Fruit fly (Drosophila melanogaster) whole organism, pupa: ENCODE measurements around the gene Cyp12e1.
A peak's percentile ranks its signal among the peaks of the same experiment; 100 is the strongest.

ENCODE experiments used
- CG10348 ChIP-seq: fragments of 200-800 bp; sonication (Bioruptor generic); IDR thresholded peaks from 2 replicates; pipeline ENCODE4 v1.3.6; 2022; ENCODE audit warnings: missing biosample characterization, missing genetic modification characterization
- CG12605 ChIP-seq: fragments of 200-800 bp; sonication (Bioruptor generic); IDR thresholded peaks from 2 replicates; pipeline ENCODE4 v1.3.6; 2022; ENCODE audit warnings: missing biosample characterization, missing genetic modification characterization
- CG13204 ChIP-seq: fragments of 200-800 bp; sonication (Bioruptor generic); optimal IDR thresholded peaks from 2 replicates; lab custom pipeline; 2018; ENCODE audit warnings: missing biosample characterization, mild to moderate bottlenecking, missing genetic modification characterization, moderate library complexity
- CG14655 ChIP-seq: fragments of 200-800 bp; sonication (Bioruptor generic); optimal IDR thresholded peaks from 3 replicates; lab custom pipeline; 2017; ENCODE audit warnings: mild to moderate bottlenecking, missing biosample characterization, missing genetic modification reagents, missing genetic modification characterization
- CG15710 ChIP-seq: fragments of 200-800 bp; sonication (Bioruptor generic); optimal IDR thresholded peaks from 2 replicates; lab custom pipeline; 2018; ENCODE audit warnings: missing biosample characterization, mild to moderate bottlenecking, missing genetic modification characterization, moderate library complexity
- CG17806 ChIP-seq: fragments of 200-800 bp; sonication (Bioruptor generic); optimal IDR thresholded peaks from 2 replicates; lab custom pipeline; 2018; ENCODE audit warnings: missing biosample characterization, mild to moderate bottlenecking, missing genetic modification characterization, moderate library complexity
- CG32121 ChIP-seq: fragments of 200-800 bp; sonication (Bioruptor generic); IDR thresholded peaks from 2 replicates; pipeline ENCODE4 v1.3.6; 2022; ENCODE audit warnings: missing biosample characterization, missing genetic modification characterization
- CG34367 ChIP-seq: fragments of 200-800 bp; sonication (Bioruptor generic); optimal IDR thresholded peaks from 2 replicates; lab custom pipeline; 2018; ENCODE audit warnings: missing biosample characterization, mild to moderate bottlenecking, missing genetic modification characterization
- CG4496 ChIP-seq: fragments of 200-800 bp; sonication (Bioruptor generic); IDR thresholded peaks from 3 replicates; pipeline ENCODE4 v1.3.6; 2022; ENCODE audit warnings: missing biosample characterization, missing genetic modification characterization
- CG8159 ChIP-seq: fragments of 200-800 bp; sonication (Bioruptor generic); optimal IDR thresholded peaks from 3 replicates; lab custom pipeline; 2018; ENCODE audit warnings: missing biosample characterization, mild to moderate bottlenecking, missing genetic modification characterization, moderate library complexity
- CG8301 ChIP-seq: fragments of 200-800 bp; sonication (Bioruptor generic); optimal IDR thresholded peaks from 2 replicates; lab custom pipeline; 2018; ENCODE audit warnings: missing biosample characterization, mild to moderate bottlenecking, missing genetic modification characterization
- CG9948 ChIP-seq: fragments of 200-800 bp; sonication (Bioruptor generic); optimal IDR thresholded peaks from 2 replicates; lab custom pipeline; 2018; ENCODE audit warnings: missing biosample characterization, mild to moderate bottlenecking, missing genetic modification characterization, moderate library complexity
- D1 ChIP-seq: fragments of 200-800 bp; sonication (Bioruptor generic); optimal IDR thresholded peaks from 2 replicates; lab custom pipeline; 2018; ENCODE audit warnings: missing biosample characterization, mild to moderate bottlenecking, missing genetic modification characterization, moderate library complexity
- EcR ChIP-seq: fragments of 200-800 bp; sonication (Bioruptor generic); optimal IDR thresholded peaks from 3 replicates; lab custom pipeline; 2019; ENCODE audit warnings: missing biosample characterization, missing genetic modification characterization, mild to moderate bottlenecking, moderate library complexity, missing genetic modification reagents
- Ets98B ChIP-seq: fragments of 200-800 bp; sonication (Bioruptor generic); IDR thresholded peaks from 2 replicates; pipeline ENCODE4 v1.3.6; 2022; ENCODE audit warnings: missing biosample characterization, missing genetic modification characterization
- Pif1A ChIP-seq: fragments of 200-800 bp; sonication (Bioruptor generic); optimal IDR thresholded peaks from 3 replicates; lab custom pipeline; 2016; ENCODE audit warnings: missing biosample characterization, missing genetic modification characterization
- Pif1B ChIP-seq: fragments of 200-800 bp; sonication (Bioruptor generic); optimal IDR thresholded peaks from 3 replicates; lab custom pipeline; 2016; ENCODE audit warnings: missing biosample characterization, missing genetic modification characterization
- Snoo ChIP-seq: fragments of 200-800 bp; sonication (Bioruptor generic); optimal IDR thresholded peaks from 3 replicates; lab custom pipeline; 2017; ENCODE audit warnings: missing biosample characterization, mild to moderate bottlenecking, missing genetic modification characterization, inconsistent platforms
- fd96Ca ChIP-seq: fragments of 200-800 bp; sonication (Bioruptor generic); IDR thresholded peaks from 3 replicates; pipeline ENCODE4 v1.3.6; 2022; ENCODE audit warnings: missing biosample characterization, missing genetic modification characterization
- gl ChIP-seq: fragments of 200-800 bp; sonication (Bioruptor generic); optimal IDR thresholded peaks from 2 replicates; lab custom pipeline; 2018; ENCODE audit warnings: missing biosample characterization, mild to moderate bottlenecking, missing genetic modification characterization
- rn ChIP-seq: fragments of 200-800 bp; sonication (Bioruptor generic); IDR thresholded peaks from 2 replicates; pipeline ENCODE4 v1.3.6; 2022; ENCODE audit warnings: missing biosample characterization, missing genetic modification characterization

Cyp12e1 gene

DNA sequence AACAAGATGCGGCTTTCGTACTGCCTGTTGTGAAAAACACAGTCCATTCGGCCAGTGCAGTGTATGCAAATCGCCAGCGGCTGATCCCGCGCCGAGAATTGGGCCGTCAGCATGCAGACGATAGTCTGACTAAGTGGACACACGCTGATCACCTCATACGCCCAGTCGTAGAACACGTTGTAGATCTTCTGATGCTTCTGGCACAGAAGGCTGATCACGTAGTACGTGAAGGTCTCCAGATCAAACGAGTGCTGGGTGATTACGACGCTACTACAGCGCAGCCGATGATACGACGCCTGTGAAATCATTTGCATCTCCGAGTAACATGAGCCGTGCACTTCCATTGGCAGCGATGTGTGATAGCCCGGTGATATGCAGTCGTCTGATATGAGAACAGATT lies 30.6 kb upstream of the Cyp12e1 start:
- no peak for TF ChIP-seq CG9948 (tag; lab: Kevin White, UChicago)
- no peak for TF ChIP-seq CG13204 (GFP tag; lab: Kevin White, UChicago)
- TF ChIP-seq gl: no peak
- no peak for TF ChIP-seq Pif1B (GFP tag; lab: Kevin White, UChicago)
- TF ChIP-seq D1: no peak
- TF ChIP-seq CG8301 (tag; lab: Kevin White, UChicago): no peak
- no peak for TF ChIP-seq CG12605 (GFP tag; lab: Robert Waterston, UW)
- TF ChIP-seq CG34367: no peak
- no peak for TF ChIP-seq CG17806 (tag; lab: Kevin White, UChicago)
- TF ChIP-seq CG10348: no peak
- no peak for TF ChIP-seq Ets98B (GFP tag; lab: Robert Waterston, UW)
- no peak for TF ChIP-seq fd96Ca
- TF ChIP-seq Pif1A (GFP tag; lab: Kevin White, UChicago): no peak
- no peak for TF ChIP-seq CG4496 (GFP tag; lab: Robert Waterston, UW)
- no peak for TF ChIP-seq Snoo (tag; lab: Kevin White, UChicago)
- no peak for TF ChIP-seq CG14655 (GFP tag; lab: Kevin White, UChicago)
- TF ChIP-seq CG8159 (tag; lab: Kevin White, UChicago): no peak
- TF ChIP-seq, all 21 proteins: peak for 0

dm6 chr3R:10407066-10407465 lies 27.5 kb upstream of the Cyp12e1 start, which contains the start of gene CG6325:
CG6325 (minus strand) TSS chr3R:10407285.
- TF ChIP-seq CG15710 (tag; lab: Kevin White, UChicago): no peak
- TF ChIP-seq Snoo (tag; lab: Kevin White, UChicago): no peak
- no peak for TF ChIP-seq gl
- TF ChIP-seq, all 21 proteins: peak for 0

DNA sequence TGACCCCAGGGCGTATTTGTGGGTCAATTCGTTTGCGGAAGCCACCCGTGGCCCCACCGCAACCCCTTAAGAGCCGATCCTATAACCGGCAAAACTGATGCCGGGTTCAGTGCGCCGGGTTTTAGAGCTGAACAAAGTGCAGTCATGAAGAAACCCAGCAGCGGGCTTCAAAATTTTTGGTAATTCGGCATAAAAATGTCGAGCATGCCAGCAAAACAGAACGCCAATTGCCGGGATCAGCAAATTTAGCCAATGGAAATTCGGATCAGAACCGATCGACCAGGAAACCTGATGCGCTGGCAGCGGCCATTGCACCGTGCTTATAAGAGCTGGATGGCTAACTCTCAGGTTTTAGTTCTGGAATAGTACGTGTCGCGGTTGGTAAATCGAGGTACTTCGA lies 26.9 kb upstream of the Cyp12e1 start:
- TF ChIP-seq CG8301 (tag; lab: Kevin White, UChicago) (no peak), CG32121 (GFP tag; lab: Robert Waterston, UW) (no peak), CG17806 (tag; lab: Kevin White, UChicago) (no peak), CG15710 (tag; lab: Kevin White, UChicago) (no peak), CG9948 (tag; lab: Kevin White, UChicago) (no peak), Snoo (tag; lab: Kevin White, UChicago) (no peak), D1 (no peak), EcR (no peak), CG13204 (GFP tag; lab: Kevin White, UChicago) (no peak), Pif1A (GFP tag; lab: Kevin White, UChicago) (no peak), CG4496 (GFP tag; lab: Robert Waterston, UW) (no peak), Ets98B (GFP tag; lab: Robert Waterston, UW) (no peak)

- TF ChIP-seq Ets98B (GFP tag; lab: Robert Waterston, UW): peak; percentile 65
- TF ChIP-seq CG32121 (GFP tag; lab: Robert Waterston, UW): peak; percentile 74; the same call in 1 of the 2 replicates
- no peak for TF ChIP-seq CG34367
- TF ChIP-seq CG4496 (GFP tag; lab: Robert Waterston, UW): peak; percentile 71; the same call in 2 of the 3 replicates
- TF ChIP-seq CG17806 (tag; lab: Kevin White, UChicago): peak; percentile 34
- TF ChIP-seq CG15710 (tag; lab: Kevin White, UChicago): no peak
- peak; percentile 25; the same call in 1 of the 2 replicates for TF ChIP-seq rn (GFP tag; lab: Robert Waterston, UW)
- no peak for TF ChIP-seq Snoo (tag; lab: Kevin White, UChicago)
- TF ChIP-seq CG8301 (tag; lab: Kevin White, UChicago): no peak
- TF ChIP-seq fd96Ca: peak; percentile 88
- TF ChIP-seq CG10348: no peak
- no peak for TF ChIP-seq D1
- TF ChIP-seq CG8159 (tag; lab: Kevin White, UChicago): no peak
- no peak for TF ChIP-seq CG9948 (tag; lab: Kevin White, UChicago)
- no peak for TF ChIP-seq CG13204 (GFP tag; lab: Kevin White, UChicago)
Measured at dm6 chr3R:10411752-10412549, 22.6 kb upstream of the Cyp12e1 start.

DNA sequence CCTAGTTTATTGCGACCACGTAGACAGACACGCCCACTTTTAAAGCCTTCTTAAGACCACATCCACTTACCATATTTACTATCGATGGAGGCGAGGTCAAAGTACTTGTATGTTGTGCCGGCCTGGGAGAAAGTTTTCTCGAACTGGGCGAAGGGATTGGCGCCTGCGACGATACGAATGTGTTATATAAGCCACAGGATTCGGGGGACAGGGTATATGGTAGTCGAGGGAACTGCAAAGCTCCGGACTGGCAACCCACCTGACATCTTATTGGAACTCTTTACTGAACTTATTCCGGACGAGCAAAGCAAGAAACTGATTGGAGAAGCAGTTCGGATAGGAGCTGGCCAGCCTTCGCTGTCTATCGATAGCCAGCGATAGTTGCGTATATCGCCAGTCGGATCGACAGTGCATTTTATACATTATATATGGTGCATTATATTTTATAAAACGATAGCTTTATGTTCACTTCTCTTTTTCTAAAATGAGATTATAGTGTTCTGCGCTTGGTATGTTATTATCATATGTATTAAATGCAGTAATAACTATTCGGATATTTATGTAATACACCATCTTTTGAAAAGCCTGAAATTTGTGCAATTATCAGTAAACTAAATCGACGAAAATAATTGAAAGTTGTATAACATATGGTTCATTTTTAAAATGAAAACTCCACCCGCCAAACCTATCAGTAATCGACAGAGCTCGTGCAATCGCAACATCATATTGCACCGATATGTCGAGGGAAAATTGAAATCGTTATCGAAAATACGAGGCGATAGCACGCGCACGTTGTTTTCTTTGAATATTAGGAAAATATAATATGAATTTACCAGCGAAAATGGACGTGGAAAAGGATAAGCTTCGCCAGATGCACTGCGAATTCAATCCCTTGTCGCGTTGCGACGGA lies 21.8 kb upstream of the Cyp12e1 start, which contains the start of the genes Irp-1B and Rrp46:
TSS of gene Irp-1B (minus strand) at position 320 of the 910 bp plus-strand sequence.
TSS of gene Rrp46 (plus strand) at position 752 of the 910 bp plus-strand sequence.
- TF ChIP-seq EcR (peak; percentile 92), gl (peak; percentile 24), CG12605 (GFP tag; lab: Robert Waterston, UW) (no peak), Pif1A (GFP tag; lab: Kevin White, UChicago) (no peak), CG32121 (GFP tag; lab: Robert Waterston, UW) (no peak), Pif1B (GFP tag; lab: Kevin White, UChicago) (no peak), CG10348 (no peak), CG15710 (tag; lab: Kevin White, UChicago) (no peak), Snoo (tag; lab: Kevin White, UChicago) (no peak), CG34367 (no peak), CG9948 (tag; lab: Kevin White, UChicago) (no peak), CG17806 (tag; lab: Kevin White, UChicago) (no peak), CG13204 (GFP tag; lab: Kevin White, UChicago) (no peak), Ets98B (GFP tag; lab: Robert Waterston, UW) (0 out of 2 replicates have a peak, but pooled peaks have one; percentile 21), D1 (no peak), CG8159 (tag; lab: Kevin White, UChicago) (no peak)
